Worm (Caenorhabditis elegans): ENCODE results near the gene T12E12.6.

DNA sequence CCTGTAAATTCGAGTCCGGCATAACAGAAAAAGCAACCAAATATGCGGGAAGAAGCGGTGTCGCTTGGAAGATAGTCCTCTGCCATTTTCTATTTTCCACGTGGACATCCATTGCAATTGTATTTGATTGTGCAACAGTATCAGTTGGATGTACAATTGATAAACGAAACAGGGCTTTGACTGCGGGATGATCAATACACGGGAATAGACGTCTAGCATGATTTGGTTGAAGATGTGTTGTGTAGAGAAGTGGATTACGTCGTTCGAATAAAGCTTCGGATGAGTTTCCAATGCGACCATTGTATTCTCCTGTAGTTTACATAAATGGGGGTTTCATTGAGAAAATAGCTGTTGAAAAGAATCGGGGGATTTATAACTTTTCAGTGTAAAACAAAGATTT, 1.2 kb downstream of the T12E12.6 start:
- TF ChIP-seq ref-1 (GFP tag; conservative IDR thresholded peaks at IDR 0.05): no peak
- no peak for TF ChIP-seq flt-1 (GFP tag; IDR thresholded peaks at IDR 0.05)
- TF ChIP-seq T22C8.4 (GFP tag; IDR thresholded peaks at IDR 0.05): no peak
- TF ChIP-seq ztf-29 (GFP tag; IDR thresholded peaks at IDR 0.05): no peak
- no peak for TF ChIP-seq cog-1 (tag; optimal IDR thresholded peaks at IDR 0.05)
- TF ChIP-seq ztf-23 (GFP tag; IDR thresholded peaks at IDR 0.05): no peak
- TF ChIP-seq tab-1 (GFP tag; IDR thresholded peaks at IDR 0.05): no peak

Measured in whole organism, midembryonic.